Fruit fly (Drosophila melanogaster): Measurements from ENCODE around the gene CG18814.

CG18814 gene

dm6 chr3L:16408609-16409439, 39.2 kb downstream of the CG18814 start (continued):
- no peak for TF ChIP-seq crp (GFP tag; optimal IDR thresholded peaks at IDR 0.05)
- no peak for TF ChIP-seq salm (tag; optimal IDR thresholded peaks at IDR 0.05)
- TF ChIP-seq CG11560 (tag; IDR thresholded peaks at IDR 0.05): no peak
- peak; percentile 36 for TF ChIP-seq CG18476 (GFP tag; optimal IDR thresholded peaks at IDR 0.05)
- no peak for TF ChIP-seq Lim3 (GFP tag; IDR thresholded peaks at IDR 0.05)
- no peak for TF ChIP-seq Antp (GFP tag; optimal IDR thresholded peaks at IDR 0.05)
- TF ChIP-seq gro (GFP tag; optimal IDR thresholded peaks at IDR 0.05): no peak
- peak; percentile 89 for TF ChIP-seq CG4360 (GFP tag; IDR thresholded peaks at IDR 0.05)
- no peak for TF ChIP-seq gfzf (GFP tag; optimal IDR thresholded peaks at IDR 0.05)
- no peak for TF ChIP-seq en (GFP tag; optimal IDR thresholded peaks at IDR 0.05)
- no peak for TF ChIP-seq CG10431 (GFP tag; optimal IDR thresholded peaks at IDR 0.05)
- no peak for TF ChIP-seq sima (GFP tag; optimal IDR thresholded peaks at IDR 0.05)
- TF ChIP-seq CG14441 (GFP tag; IDR thresholded peaks at IDR 0.05): no peak
- TF ChIP-seq Gsc (GFP tag; IDR thresholded peaks at IDR 0.05): no peak
- TF ChIP-seq ham (GFP tag; IDR thresholded peaks at IDR 0.05): no peak
- TF ChIP-seq cg (GFP tag; optimal IDR thresholded peaks at IDR 0.05): peak; percentile 78
- no peak for TF ChIP-seq Rfx (GFP tag; IDR thresholded peaks at IDR 0.05)
- TF ChIP-seq slou (GFP tag; optimal IDR thresholded peaks at IDR 0.05): no peak
- TF ChIP-seq CG17829 (tag; optimal IDR thresholded peaks at IDR 0.05): peak; percentile 31
- no peak for TF ChIP-seq sc (optimal IDR thresholded peaks at IDR 0.05)
- peak; percentile 28 for TF ChIP-seq sc (GFP tag; optimal IDR thresholded peaks at IDR 0.05)
- no peak for TF ChIP-seq HLH3B (GFP tag; IDR thresholded peaks at IDR 0.05)
- no peak for TF ChIP-seq az2 (GFP tag; optimal IDR thresholded peaks at IDR 0.05)
- TF ChIP-seq CG11093 (GFP tag; IDR thresholded peaks at IDR 0.05): no peak
- peak; percentile 43; the same call in 1 of the 2 replicates for TF ChIP-seq onecut (GFP tag; IDR thresholded peaks at IDR 0.05)
- no peak for TF ChIP-seq CG34376 (GFP tag; optimal IDR thresholded peaks at IDR 0.05)
- TF ChIP-seq CG17186 (GFP tag; optimal IDR thresholded peaks at IDR 0.05): no peak
- TF ChIP-seq CG3838 (GFP tag; optimal IDR thresholded peaks at IDR 0.05): no peak
- TF ChIP-seq CG3065 (GFP tag; optimal IDR thresholded peaks at IDR 0.05): no peak
- TF ChIP-seq CG3726 (GFP tag; IDR thresholded peaks at IDR 0.05): no peak
- no peak for TF ChIP-seq crol (GFP tag; IDR thresholded peaks at IDR 0.05)
- TF ChIP-seq Spps (tag; optimal IDR thresholded peaks at IDR 0.05): peak; percentile 57
- no peak for TF ChIP-seq BEAF-32 (GFP tag; optimal IDR thresholded peaks at IDR 0.05)
- peak; percentile 34 for TF ChIP-seq CG18262 (tag; optimal IDR thresholded peaks at IDR 0.05)
- TF ChIP-seq sd (tag; optimal IDR thresholded peaks at IDR 0.05): peak; percentile 97
- no peak for TF ChIP-seq Hmx (GFP tag; optimal IDR thresholded peaks at IDR 0.05)
- TF ChIP-seq Oaz (GFP tag; IDR thresholded peaks at IDR 0.05): no peak
- no peak for TF ChIP-seq ap (GFP tag; IDR thresholded peaks at IDR 0.05)
- no peak for TF ChIP-seq corto (GFP tag; optimal IDR thresholded peaks at IDR 0.05)
- TF ChIP-seq C15 (GFP tag; IDR thresholded peaks at IDR 0.05): no peak
- TF ChIP-seq CG32772 (GFP tag; IDR thresholded peaks at IDR 0.05): no peak
- no peak for TF ChIP-seq CG7556 (GFP tag; optimal IDR thresholded peaks at IDR 0.05)
- no peak for TF ChIP-seq CG11247 (GFP tag; IDR thresholded peaks at IDR 0.05)
- TF ChIP-seq ssp (GFP tag; IDR thresholded peaks at IDR 0.05): no peak
- TF ChIP-seq CG43689 (GFP tag; IDR thresholded peaks at IDR 0.05): no peak
- TF ChIP-seq CG9797 (GFP tag; optimal IDR thresholded peaks at IDR 0.05): peak; percentile 12
- TF ChIP-seq CG31365 (tag; optimal IDR thresholded peaks at IDR 0.05): no peak
- TF ChIP-seq Adf1 (GFP tag; IDR thresholded peaks at IDR 0.05): no peak
- TF ChIP-seq ro (GFP tag; IDR thresholded peaks at IDR 0.05): no peak
- no peak for TF ChIP-seq Fer1 (GFP tag; optimal IDR thresholded peaks at IDR 0.05)
- no peak for TF ChIP-seq kay (GFP tag; optimal IDR thresholded peaks at IDR 0.05)

Measured in whole organism, embryonic.